Worm (Caenorhabditis elegans): ENCODE measurements around the gene F43H9.3.

Gene F43H9.3

DNA sequence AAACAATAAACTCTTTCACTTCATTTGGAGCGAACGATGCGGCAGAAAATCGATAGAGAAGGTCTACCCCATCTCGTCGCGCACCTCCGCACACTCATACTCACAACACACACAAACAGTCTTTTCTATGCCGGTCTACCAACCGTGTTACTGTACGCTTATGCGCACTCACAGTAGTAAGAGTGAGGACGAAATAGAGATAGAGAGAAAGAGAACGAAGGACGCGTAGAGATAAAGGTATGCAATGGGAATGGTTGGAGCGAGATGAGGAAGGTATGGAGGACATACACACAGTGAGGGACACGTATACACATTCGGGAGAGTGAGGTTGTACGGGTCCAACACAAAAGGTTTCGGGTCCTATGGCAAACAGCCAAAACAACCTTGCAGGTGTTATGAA lies 45.9 kb downstream of the F43H9.3 start (continued):
- TF ChIP-seq ctbp-1 (GFP tag; IDR thresholded peaks at IDR 0.05) (no peak), madf-5 (GFP tag; IDR thresholded peaks at IDR 0.05) (no peak), unc-130 (GFP tag; optimal IDR thresholded peaks at IDR 0.05) (no peak), daf-19 (GFP tag; conservative IDR thresholded peaks at IDR 0.05) (no peak), hif-1 (tag; optimal IDR thresholded peaks at IDR 0.05) (no peak), aha-1 (tag) (no peak), nhr-6 (tag; optimal IDR thresholded peaks at IDR 0.05) (peak; percentile 41), dmd-9 (GFP tag; IDR thresholded peaks at IDR 0.05) (no peak), dmd-6 (GFP tag; IDR thresholded peaks at IDR 0.05) (0 out of 2 replicates have a peak, but pooled peaks have one; percentile 9), ces-1 (GFP tag; optimal IDR thresholded peaks at IDR 0.05) (no peak), dve-1 (tag; optimal IDR thresholded peaks at IDR 0.05; ENCODE audit: insufficient read depth) (peak; percentile 78), madf-9 (GFP tag; conservative IDR thresholded peaks at IDR 0.05) (no peak), ZK337.2 (GFP tag; IDR thresholded peaks at IDR 0.05) (no peak), tag-97 (GFP tag; IDR thresholded peaks at IDR 0.05) (no peak), daf-12 (tag; optimal IDR thresholded peaks at IDR 0.05) (no peak), D1046.2 (GFP tag; IDR thresholded peaks at IDR 0.05) (no peak), ceh-44 (GFP tag; IDR thresholded peaks at IDR 0.05) (no peak), dpl-1 (GFP tag; optimal IDR thresholded peaks at IDR 0.05) (no peak), gei-8 (GFP tag; optimal IDR thresholded peaks at IDR 0.05) (no peak), ZK546.5 (tag; optimal IDR thresholded peaks at IDR 0.05) (no peak), lin-39 (tag; optimal IDR thresholded peaks at IDR 0.05) (no peak), rbr-2 (tag; optimal IDR thresholded peaks at IDR 0.05) (peak; percentile 21), F49E8.2 (tag; optimal IDR thresholded peaks at IDR 0.05; ENCODE audit: borderline replicate concordance) (no peak), egl-27 (tag; optimal IDR thresholded peaks at IDR 0.05) (no peak), lsy-2 (tag; optimal IDR thresholded peaks at IDR 0.05) (peak in 1 of 2 experiments; percentile 54), zfp-2 (tag; optimal IDR thresholded peaks at IDR 0.05) (no peak), nhr-41 (GFP tag; IDR thresholded peaks at IDR 0.05) (no peak), nhr-77 (tag; optimal IDR thresholded peaks at IDR 0.05) (no peak), nhr-237 (tag; optimal IDR thresholded peaks at IDR 0.05) (no peak), jun-1 (tag; optimal IDR thresholded peaks at IDR 0.05) (no peak), saeg-2 (GFP tag; IDR thresholded peaks at IDR 0.05) (no peak), nhr-48 (tag; optimal IDR thresholded peaks at IDR 0.05) (no peak), unc-39 (tag; optimal IDR thresholded peaks at IDR 0.05) (no peak), ceh-20 (GFP tag; IDR thresholded peaks at IDR 0.05) (no peak), Y48G9A.11 (GFP tag; IDR thresholded peaks at IDR 0.05) (no peak), nhr-42 (GFP tag; IDR thresholded peaks at IDR 0.05) (no peak), ama-1 (optimal IDR thresholded peaks at IDR 0.05) (no peak), mxl-3 (GFP tag; optimal IDR thresholded peaks at IDR 0.05) (peak; percentile 72), daf-8 (GFP tag; IDR thresholded peaks at IDR 0.05) (no peak), F10B5.3 (tag; optimal IDR thresholded peaks at IDR 0.05) (no peak)

DNA sequence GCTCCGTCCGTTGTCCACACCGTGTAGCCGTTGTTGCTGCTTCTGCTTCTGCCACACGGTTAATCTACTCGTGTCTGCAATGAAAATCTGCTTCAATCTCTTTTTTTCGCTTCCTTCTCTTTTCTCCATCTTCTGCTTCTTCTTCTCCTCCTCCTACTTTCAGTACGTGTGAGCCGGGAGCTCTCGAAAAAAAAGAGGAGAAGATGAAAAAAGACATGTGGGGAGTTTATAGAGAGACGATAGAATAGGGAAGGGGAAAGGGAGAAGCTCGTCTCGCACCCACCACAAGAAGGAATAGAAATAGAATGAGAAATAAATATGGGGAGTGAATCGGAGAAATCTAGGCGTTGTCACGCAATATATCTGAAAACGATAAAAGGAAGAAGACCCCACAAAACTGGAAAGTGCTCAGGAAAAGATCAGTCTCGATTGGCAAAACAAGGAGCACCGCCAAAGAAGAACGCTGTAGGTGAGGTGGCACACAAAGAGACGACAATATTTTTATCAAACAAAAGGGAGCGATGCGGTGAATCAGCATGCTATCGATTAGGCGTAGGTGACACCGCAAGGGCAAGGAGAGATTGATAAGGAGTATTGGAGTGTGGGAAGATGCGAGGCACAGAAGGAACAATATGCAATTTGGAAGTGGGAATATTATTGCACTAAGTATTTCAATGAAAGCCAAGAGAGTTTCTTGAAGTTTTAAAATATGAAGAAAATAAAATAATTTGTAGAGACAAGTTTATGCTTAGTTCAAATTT lies 46.9 kb downstream of the F43H9.3 start, which contains the start of gene let-413:
Gene let-413 (minus strand): TSS at position 76 of the 761 bp plus-strand sequence.
- TF ChIP-seq unc-62 (GFP tag; optimal IDR thresholded peaks at IDR 0.05 in 1 of 2) (peak in 1 of 2 experiments; percentile 88), unc-62 (tag; optimal IDR thresholded peaks at IDR 0.05) (no peak), Y5F2A.4 (GFP tag; optimal IDR thresholded peaks at IDR 0.05) (no peak), nhr-42 (GFP tag; IDR thresholded peaks at IDR 0.05) (no peak), dmd-9 (GFP tag; IDR thresholded peaks at IDR 0.05) (no peak), aly-2 (tag; optimal IDR thresholded peaks at IDR 0.05) (no peak), skn-1 (tag; optimal IDR thresholded peaks at IDR 0.05) (no peak), ceh-20 (GFP tag; IDR thresholded peaks at IDR 0.05) (no peak), nhr-77 (tag; optimal IDR thresholded peaks at IDR 0.05) (no peak), zip-11 (GFP tag; IDR thresholded peaks at IDR 0.05) (no peak), lim-7 (GFP tag; IDR thresholded peaks at IDR 0.05) (no peak), mes-2 (tag; optimal IDR thresholded peaks at IDR 0.05; ENCODE audit: poor library complexity, severe bottlenecking) (peak; percentile 52), egl-27 (tag; optimal IDR thresholded peaks at IDR 0.05) (no peak), unc-39 (tag; optimal IDR thresholded peaks at IDR 0.05) (no peak), sdz-12 (GFP tag; optimal IDR thresholded peaks at IDR 0.05) (no peak), attf-4 (tag; optimal IDR thresholded peaks at IDR 0.05) (no peak), nhr-48 (tag; optimal IDR thresholded peaks at IDR 0.05) (no peak), rbr-2 (tag; optimal IDR thresholded peaks at IDR 0.05) (no peak), Y105C5A.15 (GFP tag; IDR thresholded peaks at IDR 0.05) (no peak)

Measured in whole organism, L4 larva.